Fruit fly (Drosophila melanogaster): ENCODE data around the gene Nmnat.

- TF ChIP-seq dmrt11E (tag; optimal IDR thresholded peaks at IDR 0.05) (no peak), CG7839 (tag; optimal IDR thresholded peaks at IDR 0.05) (no peak), CG11456 (GFP tag; IDR thresholded peaks at IDR 0.05) (no peak), E2f2 (GFP tag; IDR thresholded peaks at IDR 0.05) (no peak), hb (GFP tag; IDR thresholded peaks at IDR 0.05; ENCODE audit: partially characterized antibody) (no peak), CG6765 (GFP tag; optimal IDR thresholded peaks at IDR 0.05) (no peak), Doc3 (GFP tag; IDR thresholded peaks at IDR 0.05; ENCODE audit: partially characterized antibody) (no peak), Blimp-1 (GFP tag; optimal IDR thresholded peaks at IDR 0.05) (no peak), NFAT (GFP tag; IDR thresholded peaks at IDR 0.05) (no peak), CG32532 (GFP tag; IDR thresholded peaks at IDR 0.05) (no peak)
These were observed 20.4 kb downstream of the Nmnat start for dm6 chr3R:24965403-24965802.
